Worm (Caenorhabditis elegans): ENCODE data around the gene T19B10.12.
"Not testable (repeated sequence)": the region's sequence is repeated elsewhere in the genome, so short reads cannot be mapped to it uniquely, and the experiment has no call there.

T19B10.12 gene

ce11 chrV:11286114-11286513 lies 35.3 kb downstream of the T19B10.12 start, which contains the start of gene C03E10.3:
C03E10.3 (plus strand) TSS chrV:11286414.
- not testable (repeated sequence) for TF ChIP-seq tbx-37 (GFP tag; conservative IDR thresholded peaks at IDR 0.05); pes-1 (GFP tag; IDR thresholded peaks at IDR 0.05); scrt-1 (GFP tag; IDR thresholded peaks at IDR 0.05)

- no peak for TF ChIP-seq B0310.2 (tag; optimal IDR thresholded peaks at IDR 0.05)
- no peak for TF ChIP-seq pes-1 (GFP tag; IDR thresholded peaks at IDR 0.05)
- no peak for TF ChIP-seq ceh-36 (tag; optimal IDR thresholded peaks at IDR 0.05)
- TF ChIP-seq sea-1 (GFP tag; conservative IDR thresholded peaks at IDR 0.05), result no peak
- no peak for TF ChIP-seq tbx-37 (GFP tag; conservative IDR thresholded peaks at IDR 0.05)
- no peak for TF ChIP-seq scrt-1 (GFP tag; IDR thresholded peaks at IDR 0.05)
- TF ChIP-seq ceh-13 (GFP tag; optimal IDR thresholded peaks at IDR 0.05), result no peak
- TF ChIP-seq tbx-11 (GFP tag; IDR thresholded peaks at IDR 0.05), result no peak
- TF ChIP-seq F13C5.2 (tag; optimal IDR thresholded peaks at IDR 0.05), result no peak
These were observed 40.1 kb downstream of the T19B10.12 start, which contains the start of gene C03E10.1 for ce11 chrV:11290888-11291287. C03E10.1 (plus strand) TSS chrV:11291188.

ce11 chrV:11292682-11293081 lies 41.8 kb downstream of the T19B10.12 start:
- TF ChIP-seq tbx-37 (GFP tag; conservative IDR thresholded peaks at IDR 0.05) (no peak), ama-1 (optimal IDR thresholded peaks at IDR 0.05) (no peak), ets-7 (tag; optimal IDR thresholded peaks at IDR 0.05) (no peak), flt-1 (GFP tag; IDR thresholded peaks at IDR 0.05) (no peak), ceh-13 (GFP tag; optimal IDR thresholded peaks at IDR 0.05) (no peak), aly-1 (tag; optimal IDR thresholded peaks at IDR 0.05) (no peak), scrt-1 (GFP tag; IDR thresholded peaks at IDR 0.05) (no peak), tbx-11 (GFP tag; IDR thresholded peaks at IDR 0.05) (no peak), tra-4 (tag; optimal IDR thresholded peaks at IDR 0.05) (no peak), hmg-4 (GFP tag; optimal IDR thresholded peaks at IDR 0.05) (no peak), sea-1 (GFP tag; conservative IDR thresholded peaks at IDR 0.05) (no peak), pes-1 (GFP tag; IDR thresholded peaks at IDR 0.05) (no peak), B0310.2 (tag; optimal IDR thresholded peaks at IDR 0.05) (no peak)

ce11 chrV:11294393-11294792 lies 43.6 kb downstream of the T19B10.12 start, which contains the start of gene T03F7.6:
T03F7.6 (plus strand) TSS chrV:11294693.
- TF ChIP-seq hmbx-1 (tag; optimal IDR thresholded peaks at IDR 0.05) (no peak), flt-1 (GFP tag; IDR thresholded peaks at IDR 0.05) (no peak), scrt-1 (GFP tag; IDR thresholded peaks at IDR 0.05) (no peak), hnd-1 (tag; optimal IDR thresholded peaks at IDR 0.05) (no peak), pes-1 (GFP tag; IDR thresholded peaks at IDR 0.05) (no peak), hmg-4 (GFP tag; optimal IDR thresholded peaks at IDR 0.05) (no peak), ceh-13 (GFP tag; optimal IDR thresholded peaks at IDR 0.05) (no peak), tbx-11 (GFP tag; IDR thresholded peaks at IDR 0.05) (no peak), ama-1 (optimal IDR thresholded peaks at IDR 0.05) (no peak), B0310.2 (tag; optimal IDR thresholded peaks at IDR 0.05) (no peak), ceh-36 (tag; optimal IDR thresholded peaks at IDR 0.05) (no peak), aly-1 (tag; optimal IDR thresholded peaks at IDR 0.05) (no peak), F13C5.2 (tag; optimal IDR thresholded peaks at IDR 0.05) (no peak), ets-7 (tag; optimal IDR thresholded peaks at IDR 0.05) (no peak), tra-4 (tag; optimal IDR thresholded peaks at IDR 0.05) (no peak)

ce11 chrV:11298632-11299031 lies 47.8 kb downstream of the T19B10.12 start, which contains the start of gene T03F7.5:
T03F7.5 (minus strand) TSS chrV:11298732.
- TF ChIP-seq sea-1 (GFP tag; conservative IDR thresholded peaks at IDR 0.05) (no peak), B0310.2 (tag; optimal IDR thresholded peaks at IDR 0.05) (no peak), pes-1 (GFP tag; IDR thresholded peaks at IDR 0.05) (no peak)

- TF ChIP-seq hmbx-1 (tag; optimal IDR thresholded peaks at IDR 0.05) (no peak), tra-4 (tag; optimal IDR thresholded peaks at IDR 0.05) (no peak), ceh-36 (tag; optimal IDR thresholded peaks at IDR 0.05) (no peak), hmg-4 (GFP tag; optimal IDR thresholded peaks at IDR 0.05) (no peak), hnd-1 (tag; optimal IDR thresholded peaks at IDR 0.05) (no peak), tbx-11 (GFP tag; IDR thresholded peaks at IDR 0.05) (no peak), sea-1 (GFP tag; conservative IDR thresholded peaks at IDR 0.05) (no peak), tbx-37 (GFP tag; conservative IDR thresholded peaks at IDR 0.05) (no peak), scrt-1 (GFP tag; IDR thresholded peaks at IDR 0.05) (no peak), flt-1 (GFP tag; IDR thresholded peaks at IDR 0.05) (no peak), ets-7 (tag; optimal IDR thresholded peaks at IDR 0.05) (no peak), aly-1 (tag; optimal IDR thresholded peaks at IDR 0.05) (no peak)
These were observed 48.6 kb downstream of the T19B10.12 start for ce11 chrV:11299406-11299805.

- TF ChIP-seq ama-1 (optimal IDR thresholded peaks at IDR 0.05) (no peak), hmbx-1 (tag; optimal IDR thresholded peaks at IDR 0.05) (no peak), F13C5.2 (tag; optimal IDR thresholded peaks at IDR 0.05) (no peak), pes-1 (GFP tag; IDR thresholded peaks at IDR 0.05) (no peak), ceh-13 (GFP tag; optimal IDR thresholded peaks at IDR 0.05) (no peak), hnd-1 (tag; optimal IDR thresholded peaks at IDR 0.05) (no peak), hmg-4 (GFP tag; optimal IDR thresholded peaks at IDR 0.05) (no peak), aly-1 (tag; optimal IDR thresholded peaks at IDR 0.05) (no peak), B0310.2 (tag; optimal IDR thresholded peaks at IDR 0.05) (no peak), sea-1 (GFP tag; conservative IDR thresholded peaks at IDR 0.05) (no peak), ceh-36 (tag; optimal IDR thresholded peaks at IDR 0.05) (no peak), tbx-11 (GFP tag; IDR thresholded peaks at IDR 0.05) (no peak), ets-7 (tag; optimal IDR thresholded peaks at IDR 0.05) (no peak), tra-4 (tag; optimal IDR thresholded peaks at IDR 0.05) (no peak), flt-1 (GFP tag; IDR thresholded peaks at IDR 0.05) (no peak)
These were observed 49.7 kb downstream of the T19B10.12 start, which contains the start of gene srh-47 for ce11 chrV:11300539-11300938. srh-47 (minus strand) TSS chrV:11300639.
